Fruit fly (Drosophila melanogaster) Kc167 (cell line): Measurements from ENCODE around the gene scpr-A.

ENCODE experiments used
- Myc ChIP-seq: fragments of >200 bp; optimal IDR thresholded peaks from 2 replicates; lab custom pipeline; 2017; ENCODE audit warnings: missing external identifiers
- Sin3A ChIP-seq: fragments of >200 bp; optimal IDR thresholded peaks from 2 replicates; lab custom pipeline; 2018; ENCODE audit warnings: missing external identifiers
- h ChIP-seq: fragments of >200 bp; optimal IDR thresholded peaks from 3 replicates; lab custom pipeline; 2018; ENCODE audit warnings: missing external identifiers
- insv ChIP-seq: fragments of >200 bp; optimal IDR thresholded peaks from 3 replicates; lab custom pipeline; 2018; ENCODE audit warnings: missing external identifiers
- psq ChIP-seq: fragments of >200 bp; optimal IDR thresholded peaks from 2 replicates; lab custom pipeline; 2017; ENCODE audit warnings: missing external identifiers
- ttk ChIP-seq: sonication (Bioruptor generic); optimal IDR thresholded peaks from 2 replicates; lab custom pipeline; 2017; ENCODE audit warnings: missing external identifiers

Gene scpr-A

dm6 chr3R:11269013-11269412 lies 28.0 kb downstream of the scpr-A start:
- TF ChIP-seq Myc (lab: Kevin White, UChicago) (no peak), ttk (lab: Kevin White, UChicago) (no peak), h (lab: Kevin White, UChicago) (peak; percentile 94), insv (lab: Kevin White, UChicago) (no peak), psq (lab: Kevin White, UChicago) (no peak), Sin3A (lab: Kevin White, UChicago) (no peak)

dm6 chr3R:11270574-11270973 lies 29.6 kb downstream of the scpr-A start:
- TF ChIP-seq psq (lab: Kevin White, UChicago) = no peak
- no peak for TF ChIP-seq insv (lab: Kevin White, UChicago)
- TF ChIP-seq Myc (lab: Kevin White, UChicago) = no peak
- no peak for TF ChIP-seq h (lab: Kevin White, UChicago)
- TF ChIP-seq ttk (lab: Kevin White, UChicago) = no peak
- no peak for TF ChIP-seq Sin3A (lab: Kevin White, UChicago)

dm6 chr3R:11272667-11273066 lies 31.7 kb downstream of the scpr-A start:
- TF ChIP-seq Myc (lab: Kevin White, UChicago) (no peak), Sin3A (lab: Kevin White, UChicago) (no peak), ttk (lab: Kevin White, UChicago) (no peak), h (lab: Kevin White, UChicago) (no peak), insv (lab: Kevin White, UChicago) (no peak), psq (lab: Kevin White, UChicago) (no peak)

dm6 chr3R:11281887-11282286 lies 40.9 kb downstream of the scpr-A start:
- TF ChIP-seq Sin3A (lab: Kevin White, UChicago) = no peak
- TF ChIP-seq psq (lab: Kevin White, UChicago) = no peak
- TF ChIP-seq Myc (lab: Kevin White, UChicago) = no peak
- no peak for TF ChIP-seq h (lab: Kevin White, UChicago)
- no peak for TF ChIP-seq insv (lab: Kevin White, UChicago)
- TF ChIP-seq ttk (lab: Kevin White, UChicago) = no peak

dm6 chr3R:11286948-11287347 lies 46.0 kb downstream of the scpr-A start:
- no peak for TF ChIP-seq psq (lab: Kevin White, UChicago)
- TF ChIP-seq Myc (lab: Kevin White, UChicago) = no peak
- TF ChIP-seq ttk (lab: Kevin White, UChicago) = no peak
- no peak for TF ChIP-seq Sin3A (lab: Kevin White, UChicago)
- TF ChIP-seq h (lab: Kevin White, UChicago) = no peak
